Fruit fly (Drosophila melanogaster) whole organism, wandering third instar larva: Measurements from ENCODE around the gene Spx.
A peak's percentile ranks its signal among the peaks of the same experiment; 100 is the strongest.

ENCODE experiments used
- CG9705 ChIP-seq: fragments of 200-800 bp; sonication (Bioruptor generic); optimal IDR thresholded peaks from 2 replicates; lab custom pipeline; 2018; ENCODE audit warnings: missing biosample characterization, mild to moderate bottlenecking, missing genetic modification characterization
- CrebA ChIP-seq: fragments of 200-800 bp; sonication (Bioruptor generic); optimal IDR thresholded peaks from 2 replicates; lab custom pipeline; 2016; ENCODE audit warnings: missing biosample characterization, mild to moderate bottlenecking, missing genetic modification characterization, borderline replicate concordance
- Dif ChIP-seq: fragments of 200-275, 200-300 bp; sonication (Bioruptor generic); optimal IDR thresholded peaks from 2 replicates; lab custom pipeline; 2018; ENCODE audit warnings: missing biosample characterization, missing genetic modification characterization; ENCODE audit not compliant: partially characterized antibody
- HLH106 ChIP-seq: fragments of 200-800 bp; optimal IDR thresholded peaks from 3 replicates; lab custom pipeline; 2019; ENCODE audit warnings: missing biosample characterization, mild to moderate bottlenecking, missing genetic modification characterization, moderate library complexity
- Hr78 ChIP-seq: fragments of >200 bp; optimal IDR thresholded peaks from 2 replicates; lab custom pipeline; 2017; ENCODE audit warnings: missing biosample characterization, missing genetic modification characterization
- Hr83 ChIP-seq: fragments of 200-300 bp; sonication (Bioruptor generic); optimal IDR thresholded peaks from 2 replicates; lab custom pipeline; 2016; ENCODE audit warnings: missing biosample characterization, mild to moderate bottlenecking, missing genetic modification characterization, moderate library complexity; ENCODE audit not compliant: poor library complexity, severe bottlenecking
- Jra ChIP-seq: sonication (Bioruptor generic); optimal IDR thresholded peaks from 2 replicates; lab custom pipeline; 2016; ENCODE audit warnings: missing biosample characterization, missing genetic modification characterization
- Mio ChIP-seq: sonication (Bioruptor generic); optimal IDR thresholded peaks from 2 replicates; lab custom pipeline; 2016; ENCODE audit warnings: missing biosample characterization, missing genetic modification characterization
- Myc ChIP-seq: fragments of >200 bp; optimal IDR thresholded peaks from 2 replicates; lab custom pipeline; 2017
- N ChIP-seq: fragments of >200 bp; optimal IDR thresholded peaks from 2 replicates; lab custom pipeline; 2018; ENCODE audit warnings: missing biosample characterization, missing external identifiers, missing genetic modification characterization
- OdsH ChIP-seq: fragments of 200-800 bp; sonication (Bioruptor generic); optimal IDR thresholded peaks from 2 replicates; lab custom pipeline; 2016; ENCODE audit warnings: missing biosample characterization, mild to moderate bottlenecking, missing genetic modification characterization
- Rel ChIP-seq, 2 experiments: fragments of 200-800 bp; sonication (Bioruptor generic) in 1 of 2; optimal IDR thresholded peaks; 2 replicates in 1 of 2; 3 replicates in 1 of 2; lab custom pipeline; 2016 to 2019; ENCODE audit warnings: mild to moderate bottlenecking in 2 of 2, missing biosample characterization in 2 of 2, missing genetic modification characterization in 2 of 2, moderate library complexity in 1 of 2
- Sp1 ChIP-seq: fragments of 200-800 bp; sonication (Bioruptor generic); optimal IDR thresholded peaks from 3 replicates; lab custom pipeline; 2019; ENCODE audit warnings: missing biosample characterization, mild to moderate bottlenecking, missing genetic modification characterization, moderate library complexity
- Vsx2 ChIP-seq: fragments of 200-300, 225-300 bp; sonication (Bioruptor generic); optimal IDR thresholded peaks from 2 replicates; lab custom pipeline; 2018; ENCODE audit warnings: missing biosample characterization, missing genetic modification characterization; ENCODE audit not compliant: partially characterized antibody
- br ChIP-seq: fragments of 200-800 bp; sonication (Bioruptor generic); optimal IDR thresholded peaks from 2 replicates; lab custom pipeline; 2016; ENCODE audit warnings: missing biosample characterization, missing genetic modification characterization
- brk ChIP-seq: fragments of 200-800 bp; sonication (Bioruptor generic); optimal IDR thresholded peaks from 2 replicates; lab custom pipeline; 2016; ENCODE audit warnings: missing biosample characterization, mild to moderate bottlenecking, missing genetic modification characterization
- dl ChIP-seq, 2 experiments: fragments of 175-275, 200-275 bp in 1 of 2; fragments of 200-275 bp in 1 of 2; sonication (Bioruptor generic); optimal IDR thresholded peaks; lab custom pipeline; 2018; ENCODE audit warnings: mild to moderate bottlenecking in 2 of 2, missing biosample characterization in 2 of 2, missing genetic modification characterization in 2 of 2, moderate library complexity in 2 of 2; ENCODE audit not compliant: partially characterized antibody in 2 of 2, insufficient read depth in 1 of 2
- dmrt93B ChIP-seq: fragments of 200-800 bp; sonication (Bioruptor generic); optimal IDR thresholded peaks from 2 replicates; lab custom pipeline; 2018; ENCODE audit warnings: missing biosample characterization, mild to moderate bottlenecking, missing genetic modification characterization
- dsf ChIP-seq: sonication (Bioruptor generic); optimal IDR thresholded peaks from 2 replicates; lab custom pipeline; 2016; ENCODE audit warnings: missing biosample characterization, missing genetic modification characterization, borderline replicate concordance
- ey ChIP-seq: fragments of 200-800 bp; sonication (Bioruptor generic); optimal IDR thresholded peaks from 2 replicates; lab custom pipeline; 2016; ENCODE audit warnings: missing biosample characterization, missing genetic modification characterization
- foxo ChIP-seq, 2 experiments: fragments of 200-800 bp; sonication (Bioruptor generic); optimal IDR thresholded peaks; 2 replicates in 1 of 2; 3 replicates in 1 of 2; lab custom pipeline; 2016 to 2017; ENCODE audit warnings: missing biosample characterization in 2 of 2, missing genetic modification characterization in 2 of 2
- fru ChIP-seq: fragments of 200-800 bp; sonication (Bioruptor generic); optimal IDR thresholded peaks from 3 replicates; lab custom pipeline; 2016; ENCODE audit warnings: missing biosample characterization, mild to moderate bottlenecking, missing genetic modification characterization
- h ChIP-seq: fragments of 200-800 bp; sonication (Bioruptor generic); optimal IDR thresholded peaks from 3 replicates; lab custom pipeline; 2016; ENCODE audit warnings: missing biosample characterization, mild to moderate bottlenecking, missing genetic modification characterization
- jim ChIP-seq: fragments of 175-275, 200-325 bp; sonication (Bioruptor generic); optimal IDR thresholded peaks from 2 replicates; lab custom pipeline; 2016; ENCODE audit warnings: missing biosample characterization, mild to moderate bottlenecking, missing genetic modification characterization
- pan ChIP-seq: fragments of >200 bp; optimal IDR thresholded peaks from 2 replicates; lab custom pipeline; 2017
- psq ChIP-seq: fragments of 200-800 bp; sonication (Bioruptor generic); optimal IDR thresholded peaks from 3 replicates; lab custom pipeline; 2017; ENCODE audit warnings: missing biosample characterization, mild to moderate bottlenecking, missing genetic modification characterization, moderate library complexity
- rgr ChIP-seq: fragments of 200-800 bp; sonication (Bioruptor generic); optimal IDR thresholded peaks from 3 replicates; lab custom pipeline; 2016; ENCODE audit warnings: missing biosample characterization, mild to moderate bottlenecking, missing genetic modification characterization
- sage ChIP-seq: fragments of 200-800 bp; sonication (Bioruptor generic); optimal IDR thresholded peaks from 2 replicates; lab custom pipeline; 2016; ENCODE audit warnings: missing biosample characterization, mild to moderate bottlenecking, missing genetic modification characterization
- tai ChIP-seq: sonication (Bioruptor generic); optimal IDR thresholded peaks from 2 replicates; lab custom pipeline; 2016; ENCODE audit warnings: missing biosample characterization, missing genetic modification characterization
- usp ChIP-seq: fragments of >200 bp; optimal IDR thresholded peaks from 2 replicates; lab custom pipeline; 2017; ENCODE audit warnings: missing biosample characterization, missing genetic modification characterization
- woc ChIP-seq: sonication (Bioruptor generic); optimal IDR thresholded peaks from 2 replicates; lab custom pipeline; 2016; ENCODE audit warnings: missing biosample characterization, mild to moderate bottlenecking, missing genetic modification characterization

The Spx gene

dm6 chrX:6287842-6288241 lies 32.2 kb downstream of the Spx start, which contains the start of the genes Top3beta and wuho (continued):
- TF ChIP-seq Mio: no peak
- peak; percentile 1 for TF ChIP-seq Hr83 (GFP tag; lab: Kevin White, UChicago)

dm6 chrX:6291083-6291699 lies 35.6 kb downstream of the Spx start, which contains the start of the genes Rpt4 and mldr:
Gene Rpt4, minus strand, starts transcription at chrX:6291245.
Gene mldr, plus strand, starts transcription at chrX:6291303.
- TF ChIP-seq CG9705 (GFP tag; lab: Kevin White, UChicago): no peak
- TF ChIP-seq Hr78 (GFP tag; lab: Kevin White, UChicago): no peak
- no peak for TF ChIP-seq pan (lab: Kevin White, UChicago)
- TF ChIP-seq psq (GFP tag; lab: Kevin White, UChicago): no peak
- TF ChIP-seq jim: no peak
- TF ChIP-seq br (GFP tag; lab: Kevin White, UChicago): no peak
- no peak for TF ChIP-seq Rel (GFP tag; optimal IDR thresholded peaks at IDR 0.05; lab: Kevin White, UChicago)
- TF ChIP-seq Rel (tag; optimal IDR thresholded peaks at IDR 0.05; lab: Kevin White, UChicago): peak; percentile 53
- no peak for TF ChIP-seq OdsH (GFP tag; lab: Kevin White, UChicago)
- TF ChIP-seq HLH106 (tag; lab: Kevin White, UChicago): no peak
- TF ChIP-seq dl (GFP tag; optimal IDR thresholded peaks at IDR 0.05; lab: Kevin White, UChicago; ENCODE audit: insufficient read depth in 1 of 2, partially characterized antibody in 2 of 2): no peak
- peak; percentile 5 for TF ChIP-seq Hr83 (GFP tag; lab: Kevin White, UChicago)
- TF ChIP-seq Sp1 (GFP tag; lab: Kevin White, UChicago): peak; percentile 18
- TF ChIP-seq Vsx2: no peak
- TF ChIP-seq dsf: no peak
- TF ChIP-seq, all 38 proteins: peak for 3

dm6 chrX:6294243-6294642 lies 38.6 kb downstream of the Spx start, which contains the start of gene CG15892:
Gene CG15892, minus strand, starts transcription at chrX:6294343.
- TF ChIP-seq fru (GFP tag; lab: Kevin White, UChicago): no peak
- no peak for TF ChIP-seq Sp1 (GFP tag; lab: Kevin White, UChicago)

- TF ChIP-seq Dif (GFP tag; lab: Kevin White, UChicago): no peak
- peak in 1 of 2 experiments; percentile 63 for TF ChIP-seq foxo (GFP tag; optimal IDR thresholded peaks at IDR 0.05; lab: Kevin White, UChicago)
- no peak for TF ChIP-seq Rel (GFP tag; optimal IDR thresholded peaks at IDR 0.05; lab: Kevin White, UChicago)
- TF ChIP-seq Rel (tag; optimal IDR thresholded peaks at IDR 0.05; lab: Kevin White, UChicago): peak; percentile 43
- TF ChIP-seq Sp1 (GFP tag; lab: Kevin White, UChicago): peak; percentile 71
- peak; percentile 51 for TF ChIP-seq rgr (GFP tag; lab: Kevin White, UChicago)
- TF ChIP-seq HLH106 (tag; lab: Kevin White, UChicago): peak; percentile 77
- TF ChIP-seq Vsx2: no peak
- peak; percentile 57 for TF ChIP-seq h (GFP tag; lab: Kevin White, UChicago)
- peak; percentile 99 for TF ChIP-seq Myc (lab: Kevin White, UChicago)
- TF ChIP-seq sage (GFP tag; lab: Kevin White, UChicago): no peak
- peak; percentile 31 for TF ChIP-seq psq (GFP tag; lab: Kevin White, UChicago)
- TF ChIP-seq ey (GFP tag; lab: Kevin White, UChicago): peak; percentile 22
- peak; percentile 49 for TF ChIP-seq CG9705 (GFP tag; lab: Kevin White, UChicago)
These were observed 39.5 kb downstream of the Spx start, which contains the start of the genes CG15891 and CG3815 for dm6 chrX:6295129-6295539. Gene CG15891, minus strand, starts transcription at chrX:6295345. Gene CG3815, plus strand, starts transcription at chrX:6295389.

DNA sequence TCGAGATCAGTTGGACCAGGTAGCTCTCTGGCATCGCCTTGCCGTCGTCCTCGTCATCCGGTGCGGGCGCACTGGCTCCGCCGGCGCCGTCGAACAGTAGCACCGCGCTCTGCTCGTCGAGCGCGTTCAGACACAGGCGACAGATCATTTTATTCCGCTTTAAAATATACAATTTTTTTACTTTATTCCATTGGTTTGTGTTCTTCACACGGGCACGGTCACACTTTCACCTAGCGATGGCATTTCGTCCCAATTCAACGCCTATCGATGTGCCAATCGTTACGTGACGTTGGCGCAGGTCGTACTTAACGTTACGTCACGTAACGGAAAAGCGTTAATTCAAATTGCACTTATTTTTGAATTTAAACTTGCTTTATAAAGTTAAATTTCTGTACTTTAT lies 45.4 kb downstream of the Spx start, which contains the start of gene CG12219:
CG12219 (minus strand) TSS at position 234 of the 400 bp plus-strand sequence.
- TF ChIP-seq Rel (GFP tag; optimal IDR thresholded peaks at IDR 0.05; lab: Kevin White, UChicago) (no peak), Rel (tag; optimal IDR thresholded peaks at IDR 0.05; lab: Kevin White, UChicago) (peak; percentile 71), HLH106 (tag; lab: Kevin White, UChicago) (no peak)

DNA sequence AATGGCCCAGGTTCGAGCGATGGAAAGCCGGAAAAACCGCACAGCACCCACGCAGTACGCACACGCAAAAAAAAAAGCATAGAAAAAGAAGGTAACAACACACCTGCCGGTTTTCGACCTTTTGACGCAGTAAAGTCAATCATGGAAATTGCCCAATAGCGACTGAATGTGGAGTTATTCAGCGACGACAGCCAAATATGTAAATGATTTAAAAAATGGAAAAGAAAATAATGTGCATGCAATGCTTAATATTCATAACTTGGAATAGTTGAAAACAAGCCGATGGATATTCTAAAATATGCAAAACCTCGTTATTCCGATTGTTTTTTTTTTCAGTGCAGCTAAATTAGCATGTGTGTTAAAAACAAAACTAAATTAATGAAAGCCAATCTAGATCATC lies 47.6 kb downstream of the Spx start:
- TF ChIP-seq h (GFP tag; lab: Kevin White, UChicago) (no peak), Vsx2 (no peak), foxo (GFP tag; optimal IDR thresholded peaks at IDR 0.05; lab: Kevin White, UChicago) (no peak)

DNA sequence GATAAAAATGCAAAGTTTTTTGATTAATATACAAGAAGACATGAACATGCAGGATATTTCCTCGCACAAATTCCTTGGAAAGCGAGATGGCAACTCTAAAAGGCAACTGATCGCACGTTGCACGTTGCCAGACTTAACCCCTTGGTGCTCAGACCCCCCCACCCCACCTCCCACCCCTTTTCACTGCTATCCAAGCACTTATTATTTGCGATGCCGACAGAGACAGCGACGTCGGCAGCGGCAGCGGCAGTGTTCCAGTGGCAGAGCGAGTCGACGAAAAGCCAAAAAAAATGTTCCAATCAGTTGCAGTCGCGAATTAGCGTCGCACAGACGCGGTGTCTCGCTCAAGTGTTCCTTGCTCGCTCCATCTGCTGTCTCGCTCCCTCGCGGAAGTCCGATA lies 48.1 kb downstream of the Spx start, which contains the start of gene CG3823:
CG3823 (plus strand) TSS at position 301 of the 400 bp plus-strand sequence.
- TF ChIP-seq dsf: no peak
- TF ChIP-seq CG9705 (GFP tag; lab: Kevin White, UChicago): no peak
- TF ChIP-seq jim: no peak
- TF ChIP-seq N (GFP tag; lab: Kevin White, UChicago): no peak
- no peak for TF ChIP-seq br (GFP tag; lab: Kevin White, UChicago)
- TF ChIP-seq pan (lab: Kevin White, UChicago): no peak
- no peak for TF ChIP-seq tai (GFP tag; lab: Kevin White, UChicago)
- TF ChIP-seq usp (GFP tag; lab: Kevin White, UChicago): no peak
- TF ChIP-seq brk (GFP tag; lab: Kevin White, UChicago): no peak
- no peak for TF ChIP-seq Hr83 (GFP tag; lab: Kevin White, UChicago)
- no peak for TF ChIP-seq CrebA (GFP tag; lab: Kevin White, UChicago)
- no peak for TF ChIP-seq Jra
- TF ChIP-seq woc (GFP tag; lab: Kevin White, UChicago): no peak
- TF ChIP-seq Sp1 (GFP tag; lab: Kevin White, UChicago): no peak
- TF ChIP-seq Vsx2: no peak
- no peak for TF ChIP-seq dl (GFP tag; optimal IDR thresholded peaks at IDR 0.05; lab: Kevin White, UChicago; ENCODE audit: insufficient read depth in 1 of 2, partially characterized antibody in 2 of 2)
- no peak for TF ChIP-seq HLH106 (tag; lab: Kevin White, UChicago)
- no peak for TF ChIP-seq OdsH (GFP tag; lab: Kevin White, UChicago)
- TF ChIP-seq Myc (lab: Kevin White, UChicago): no peak
- TF ChIP-seq dmrt93B: no peak
- TF ChIP-seq, all 38 proteins: peak for 0
